Fruit fly (Drosophila melanogaster) whole organism, embryonic: ENCODE results near the gene Dlip1.

Experiments
- BEAF-32 ChIP-seq: fragments of 200-800 bp; sonication (Bioruptor generic); optimal IDR thresholded peaks from 3 replicates; lab custom pipeline; 2017; ENCODE audit warnings: missing biosample characterization, missing genetic modification characterization, mild to moderate bottlenecking, moderate library complexity, missing genetic modification reagents
- Bgb ChIP-seq: fragments of 200-800 bp; sonication (Bioruptor generic); IDR thresholded peaks from 2 replicates; pipeline ENCODE4 v1.3.6; 2022; ENCODE audit warnings: missing biosample characterization, missing genetic modification characterization; ENCODE audit not compliant: partially characterized antibody
- Blimp-1 ChIP-seq: fragments of 200-800 bp; sonication (Bioruptor generic); optimal IDR thresholded peaks from 3 replicates; lab custom pipeline; 2018; ENCODE audit warnings: missing biosample characterization, missing genetic modification characterization, mild to moderate bottlenecking, moderate library complexity, missing genetic modification reagents
- CG10209 ChIP-seq: fragments of 200-800 bp; sonication (Bioruptor generic); optimal IDR thresholded peaks from 3 replicates; lab custom pipeline; 2017; ENCODE audit warnings: missing biosample characterization, mild to moderate bottlenecking, missing genetic modification characterization, missing genetic modification reagents
- CG10267 ChIP-seq: fragments of 200-800 bp; sonication (Bioruptor generic); optimal IDR thresholded peaks from 2 replicates; lab custom pipeline; 2018; ENCODE audit warnings: missing biosample characterization, mild to moderate bottlenecking, missing genetic modification characterization, moderate library complexity
- CG11504 ChIP-seq: fragments of 200-800 bp; sonication (Bioruptor generic); optimal IDR thresholded peaks from 3 replicates; lab custom pipeline; 2019; ENCODE audit warnings: missing biosample characterization, mild to moderate bottlenecking, missing genetic modification characterization, moderate library complexity
- CG11723 ChIP-seq: fragments of 200-800 bp; sonication (Bioruptor generic); optimal IDR thresholded peaks from 2 replicates; lab custom pipeline; 2017; ENCODE audit warnings: missing biosample characterization, mild to moderate bottlenecking, missing genetic modification characterization
- CG12071 ChIP-seq: fragments of 200-800 bp; sonication (Bioruptor generic); optimal IDR thresholded peaks from 3 replicates; lab custom pipeline; 2018; ENCODE audit warnings: missing biosample characterization, mild to moderate bottlenecking, missing genetic modification characterization
- CG13424 ChIP-seq: fragments of 200-800 bp; sonication (Bioruptor generic); optimal IDR thresholded peaks from 2 replicates; lab custom pipeline; 2019; ENCODE audit warnings: missing biosample characterization, mild to moderate bottlenecking, missing genetic modification characterization, moderate library complexity
- CG13894 ChIP-seq: fragments of 200-800 bp; sonication (Bioruptor generic); optimal IDR thresholded peaks from 3 replicates; lab custom pipeline; 2018; ENCODE audit warnings: missing biosample characterization, mild to moderate bottlenecking, missing genetic modification characterization, moderate library complexity
- CG17829 ChIP-seq: fragments of 200-800 bp; optimal IDR thresholded peaks from 2 replicates; lab custom pipeline; 2019; ENCODE audit warnings: missing biosample characterization, mild to moderate bottlenecking, missing genetic modification characterization, moderate library complexity
- CG18599 ChIP-seq: fragments of 200-800 bp; sonication (Bioruptor generic); optimal IDR thresholded peaks from 3 replicates; lab custom pipeline; 2017; ENCODE audit warnings: missing biosample characterization, missing genetic modification characterization, mild to moderate bottlenecking, moderate library complexity, missing genetic modification reagents
- CG18619 ChIP-seq: fragments of 200-800 bp; sonication (Bioruptor generic); optimal IDR thresholded peaks from 3 replicates; lab custom pipeline; 2017; ENCODE audit warnings: missing biosample characterization, mild to moderate bottlenecking, missing genetic modification characterization
- CG34376 ChIP-seq: fragments of 200-800 bp; sonication (Bioruptor generic); optimal IDR thresholded peaks from 2 replicates; lab custom pipeline; 2018; ENCODE audit warnings: missing biosample characterization, mild to moderate bottlenecking, missing genetic modification characterization
- CG4820 ChIP-seq: fragments of 200-800 bp; sonication (Bioruptor generic); optimal IDR thresholded peaks from 3 replicates; lab custom pipeline; 2016; ENCODE audit warnings: missing biosample characterization, missing genetic modification characterization
- CG6175 ChIP-seq: fragments of 200-800 bp; sonication (Bioruptor generic); IDR thresholded peaks from 3 replicates; pipeline ENCODE4 v1.3.6; 2022; ENCODE audit warnings: missing biosample characterization, missing genetic modification characterization
- CG9215 ChIP-seq: fragments of 200-800 bp; sonication (Bioruptor generic); IDR thresholded peaks from 2 replicates; pipeline ENCODE4 v1.3.6; 2022; ENCODE audit warnings: missing biosample characterization, missing genetic modification characterization
- CG9727 ChIP-seq: fragments of 200-800 bp; sonication (Bioruptor generic); optimal IDR thresholded peaks from 3 replicates; lab custom pipeline; 2017; ENCODE audit warnings: missing biosample characterization, mild to moderate bottlenecking, missing genetic modification characterization
- D ChIP-seq, 2 experiments: fragments of 200-800 bp in 1 of 2; fragments of >200 bp in 1 of 2; sonication (Bioruptor generic) in 1 of 2; optimal IDR thresholded peaks; 2 replicates in 1 of 2; 3 replicates in 1 of 2; lab custom pipeline; 2017; ENCODE audit warnings: mild to moderate bottlenecking in 1 of 2, missing biosample characterization in 1 of 2, missing genetic modification characterization in 1 of 2, missing genetic modification reagents in 1 of 2
- D19A ChIP-seq: fragments of 200-800 bp; optimal IDR thresholded peaks from 3 replicates; lab custom pipeline; 2019; ENCODE audit warnings: missing biosample characterization, mild to moderate bottlenecking, missing genetic modification characterization, moderate library complexity
- Deaf1 ChIP-seq: fragments of 200-800 bp; optimal IDR thresholded peaks from 3 replicates; lab custom pipeline; 2019; ENCODE audit warnings: missing biosample characterization, mild to moderate bottlenecking, missing genetic modification characterization, moderate library complexity
- Eip74EF ChIP-seq, 2 experiments: fragments of 200-800 bp in 1 of 2; fragments of >200 bp in 1 of 2; sonication (Bioruptor generic) in 1 of 2; optimal IDR thresholded peaks; 2 replicates each; lab custom pipeline; 2017 to 2019; ENCODE audit warnings: missing biosample characterization in 2 of 2, missing genetic modification characterization in 2 of 2, mild to moderate bottlenecking in 1 of 2, moderate library complexity in 1 of 2
- Fer1 ChIP-seq: fragments of 200-800 bp; sonication (Bioruptor generic); optimal IDR thresholded peaks from 2 replicates; lab custom pipeline; 2017; ENCODE audit warnings: missing biosample characterization, mild to moderate bottlenecking, missing genetic modification characterization
- Fer2 ChIP-seq: fragments of 200-800 bp; sonication (Bioruptor generic); optimal IDR thresholded peaks from 2 replicates; lab custom pipeline; 2018; ENCODE audit warnings: missing biosample characterization, mild to moderate bottlenecking, missing genetic modification characterization, moderate library complexity
- Fer3 ChIP-seq: fragments of 200-800 bp; sonication (Bioruptor generic); optimal IDR thresholded peaks from 2 replicates; lab custom pipeline; 2018; ENCODE audit warnings: missing biosample characterization, mild to moderate bottlenecking, missing genetic modification characterization, moderate library complexity
- HHEX ChIP-seq: fragments of 200-800 bp; sonication (Bioruptor generic); optimal IDR thresholded peaks from 3 replicates; lab custom pipeline; 2017; ENCODE audit warnings: missing biosample characterization, mild to moderate bottlenecking, missing genetic modification characterization, missing genetic modification reagents
- HmgZ ChIP-seq: fragments of 200-800 bp; sonication (Bioruptor generic); optimal IDR thresholded peaks from 2 replicates; lab custom pipeline; 2018; ENCODE audit warnings: missing biosample characterization, mild to moderate bottlenecking, missing genetic modification characterization
- Max ChIP-seq: fragments of 200-800 bp; sonication (Bioruptor generic); optimal IDR thresholded peaks from 2 replicates; lab custom pipeline; 2016; ENCODE audit warnings: missing biosample characterization, mild to moderate bottlenecking, missing genetic modification characterization
- Ptx1 ChIP-seq: fragments of 200-800 bp; sonication (Bioruptor generic); IDR thresholded peaks from 2 replicates; pipeline ENCODE4 v1.3.6; 2022; ENCODE audit warnings: missing biosample characterization, missing genetic modification characterization
- Six4 ChIP-seq: fragments of 200-800 bp; sonication (Bioruptor generic); optimal IDR thresholded peaks from 2 replicates; lab custom pipeline; 2016; ENCODE audit warnings: missing biosample characterization, missing genetic modification characterization
- ara ChIP-seq: fragments of 200-800 bp; sonication (Bioruptor generic); IDR thresholded peaks from 2 replicates; pipeline ENCODE4 v1.3.6; 2022; ENCODE audit warnings: missing biosample characterization, missing genetic modification characterization
- cad ChIP-seq: fragments of >200 bp; optimal IDR thresholded peaks from 2 replicates; lab custom pipeline; 2017; ENCODE audit warnings: missing biosample characterization, missing genetic modification characterization
- cg ChIP-seq: fragments of 200-800 bp; sonication (Bioruptor generic); optimal IDR thresholded peaks from 3 replicates; lab custom pipeline; 2019; ENCODE audit warnings: missing biosample characterization, mild to moderate bottlenecking, missing genetic modification characterization, moderate library complexity
- da ChIP-seq: fragments of 200-800 bp; sonication (Bioruptor generic); optimal IDR thresholded peaks from 2 replicates; lab custom pipeline; 2016; ENCODE audit warnings: missing biosample characterization, missing genetic modification characterization
- dmrt99B ChIP-seq: fragments of 200-800 bp; sonication (Bioruptor generic); optimal IDR thresholded peaks from 2 replicates; lab custom pipeline; 2018; ENCODE audit warnings: missing biosample characterization, mild to moderate bottlenecking, missing genetic modification characterization, moderate library complexity
- dysf ChIP-seq: fragments of 200-800 bp; sonication (Bioruptor generic); IDR thresholded peaks from 3 replicates; pipeline ENCODE4 v1.3.6; 2022; ENCODE audit warnings: missing biosample characterization, missing genetic modification characterization
- ewg ChIP-seq: fragments of 200-800 bp; sonication (Bioruptor generic); optimal IDR thresholded peaks from 3 replicates; lab custom pipeline; 2017; ENCODE audit warnings: mild to moderate bottlenecking, missing biosample characterization, missing genetic modification reagents, missing genetic modification characterization
- fd96Cb ChIP-seq: fragments of 200-800 bp; sonication (Bioruptor generic); optimal IDR thresholded peaks from 2 replicates; lab custom pipeline; 2018; ENCODE audit warnings: missing biosample characterization, mild to moderate bottlenecking, missing genetic modification characterization, moderate library complexity
- ham ChIP-seq: fragments of 200-800 bp; sonication (Bioruptor generic); IDR thresholded peaks from 2 replicates; pipeline ENCODE4 v1.3.6; 2022; ENCODE audit warnings: missing biosample characterization, missing genetic modification characterization
- kah ChIP-seq: fragments of 200-800 bp; sonication (Bioruptor generic); optimal IDR thresholded peaks from 2 replicates; lab custom pipeline; 2018; ENCODE audit warnings: missing biosample characterization, mild to moderate bottlenecking, missing genetic modification characterization
- lbe ChIP-seq: fragments of 200-800 bp; sonication (Bioruptor generic); optimal IDR thresholded peaks from 2 replicates; lab custom pipeline; 2016; ENCODE audit warnings: missing biosample characterization, mild to moderate bottlenecking, missing genetic modification characterization
- pfk ChIP-seq: fragments of 200-800 bp; sonication (Bioruptor generic); optimal IDR thresholded peaks from 2 replicates; lab custom pipeline; 2018; ENCODE audit warnings: missing biosample characterization, mild to moderate bottlenecking, missing genetic modification characterization, moderate library complexity
- phol ChIP-seq: fragments of 200-800 bp; sonication (Bioruptor generic); optimal IDR thresholded peaks from 3 replicates; lab custom pipeline; 2018; ENCODE audit warnings: missing biosample characterization, mild to moderate bottlenecking, missing genetic modification characterization, moderate library complexity
- pros ChIP-seq: fragments of 200-800 bp; sonication (Bioruptor generic); optimal IDR thresholded peaks from 3 replicates; lab custom pipeline; 2019; ENCODE audit warnings: missing biosample characterization, mild to moderate bottlenecking, missing genetic modification characterization, moderate library complexity
- sr ChIP-seq: fragments of 200-800 bp; sonication (Bioruptor generic); IDR thresholded peaks from 3 replicates; pipeline ENCODE4 v1.3.6; 2022; ENCODE audit warnings: missing biosample characterization, missing genetic modification characterization
- vnd ChIP-seq: fragments of 200-800 bp; sonication (Bioruptor generic); IDR thresholded peaks from 3 replicates; pipeline ENCODE4 v1.3.6; 2022; ENCODE audit warnings: missing biosample characterization, missing genetic modification characterization; ENCODE audit not compliant: partially characterized antibody
- yki ChIP-seq: fragments of >200 bp; optimal IDR thresholded peaks from 3 replicates; lab custom pipeline; 2018

The Dlip1 gene

DNA sequence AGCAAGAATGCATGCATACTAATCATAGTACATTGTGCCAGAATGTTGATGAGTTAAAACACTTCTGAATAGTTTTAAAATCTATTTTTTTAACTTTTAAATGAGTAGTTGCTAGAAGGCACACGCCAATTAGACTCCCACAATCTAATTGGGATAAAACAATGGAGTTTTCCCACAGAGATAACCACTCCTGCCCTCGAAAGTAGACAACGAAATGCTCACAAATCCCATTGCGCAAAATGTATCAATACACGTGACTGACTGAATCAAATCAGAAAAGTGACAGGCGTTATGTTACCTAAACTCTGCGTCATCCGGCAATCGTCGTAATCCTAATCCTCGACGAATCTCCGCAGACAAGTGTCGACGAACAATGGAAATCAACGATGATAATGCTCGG lies 40.6 kb upstream of the Dlip1 start (continued):
- TF ChIP-seq vnd (GFP tag; lab: Robert Waterston, UW) (no peak), lbe (GFP tag; lab: Kevin White, UChicago) (no peak), da (GFP tag; lab: Kevin White, UChicago) (no peak), pros (no peak), ara (no peak), CG18619 (GFP tag; lab: Kevin White, UChicago) (no peak), D (optimal IDR thresholded peaks at IDR 0.05; lab: Kevin White, UChicago) (no peak), D (GFP tag; optimal IDR thresholded peaks at IDR 0.05; lab: Kevin White, UChicago) (no peak), CG13894 (tag; lab: Kevin White, UChicago) (peak; percentile 50), D19A (tag; lab: Kevin White, UChicago) (no peak), Ptx1 (no peak), CG6175 (GFP tag; lab: Robert Waterston, UW) (no peak), CG11723 (GFP tag; lab: Kevin White, UChicago) (no peak), yki (lab: Kevin White, UChicago) (no peak), CG9215 (GFP tag; lab: Robert Waterston, UW) (no peak)

DNA sequence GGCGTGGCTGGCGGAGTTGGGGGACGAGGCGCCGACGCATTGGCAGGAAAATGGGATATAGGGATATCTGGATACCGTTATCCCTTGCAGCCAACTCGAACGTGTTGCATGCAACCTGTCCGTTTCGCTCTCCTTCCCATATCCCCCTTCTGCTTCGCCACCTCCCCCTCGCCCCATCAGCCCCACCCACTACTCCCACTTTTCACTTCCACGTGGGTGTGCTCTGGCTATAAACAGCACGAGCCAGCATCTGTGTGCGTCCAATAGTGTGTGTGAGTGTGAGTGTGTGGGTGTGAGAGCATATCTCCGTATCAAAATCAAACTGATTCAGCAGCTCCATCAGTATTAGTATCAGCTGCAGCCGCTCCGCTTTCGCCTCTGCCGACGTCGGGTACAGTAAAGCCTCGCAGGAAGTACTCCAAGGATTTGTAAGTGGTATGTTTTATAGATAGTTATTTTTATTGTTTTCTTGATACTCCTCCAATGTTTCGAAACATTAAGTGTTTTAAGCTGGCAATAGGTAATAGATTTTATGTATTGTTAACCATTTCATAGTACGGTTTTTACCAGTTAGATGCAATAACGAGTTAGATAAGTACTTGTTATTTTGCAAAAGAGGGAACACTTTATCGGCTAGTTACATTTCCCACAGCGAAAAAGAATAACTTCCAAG lies 39.3 kb upstream of the Dlip1 start:
- TF ChIP-seq Blimp-1 (GFP tag; lab: Kevin White, UChicago) (peak; percentile 65), CG9727 (GFP tag; lab: Kevin White, UChicago) (peak; percentile 26), CG34376 (no peak), Deaf1 (peak; percentile 21), Fer2 (tag; lab: Kevin White, UChicago) (no peak), CG10209 (peak; percentile 2), Fer3 (tag; lab: Kevin White, UChicago) (peak; percentile 33), Bgb (no peak), sr (peak; percentile 97), dysf (GFP tag; lab: Robert Waterston, UW) (peak; percentile 41; the same call in 2 of the 3 replicates), BEAF-32 (GFP tag; lab: Kevin White, UChicago) (no peak), pfk (GFP tag; lab: Kevin White, UChicago) (no peak), ewg (GFP tag; lab: Kevin White, UChicago) (peak; percentile 1), ham (no peak), CG10267 (tag; lab: Kevin White, UChicago) (peak; percentile 16), Fer1 (peak; percentile 59), cad (no peak), CG11504 (tag; lab: Kevin White, UChicago) (peak; percentile 71), CG18599 (GFP tag; lab: Kevin White, UChicago) (peak; percentile 65), fd96Cb (tag; lab: Kevin White, UChicago) (peak; percentile 68), cg (GFP tag; lab: Kevin White, UChicago) (peak; percentile 59), HHEX (GFP tag; lab: Kevin White, UChicago) (peak; percentile 46), Max (GFP tag; lab: Kevin White, UChicago) (peak; percentile 22), CG4820 (GFP tag; lab: Kevin White, UChicago) (peak; percentile 36), D19A (tag; lab: Kevin White, UChicago) (peak; percentile 53), CG12071 (GFP tag; lab: Kevin White, UChicago) (no peak), phol (tag; lab: Kevin White, UChicago) (peak; percentile 70), CG13424 (tag; lab: Kevin White, UChicago) (peak; percentile 37), Eip74EF (GFP tag; optimal IDR thresholded peaks at IDR 0.05; lab: Kevin White, UChicago) (peak in 1 of 2 experiments; percentile 74), HmgZ (tag; lab: Kevin White, UChicago) (no peak), kah (GFP tag; lab: Kevin White, UChicago) (peak; percentile 3), Six4 (peak; percentile 15), CG17829 (tag; lab: Kevin White, UChicago) (peak; percentile 22), dmrt99B (tag; lab: Kevin White, UChicago) (peak; percentile 76)
